Fruit fly (Drosophila melanogaster): ENCODE data around the gene sl.

Gene sl

dm6 chrX:16350062-16350461 lies at the start of gene sl:
TSS of gene sl (plus strand) at chrX:16350315.
- no peak for TF ChIP-seq CG17801 (GFP tag; optimal IDR thresholded peaks at IDR 0.05; ENCODE audit: partially characterized antibody)

dm6 chrX:16303636-16304035 lies 46.5 kb upstream of the sl start, which contains the start of gene CG3679:
TSS of gene CG3679 (plus strand) at chrX:16303870.
- no peak for TF ChIP-seq CG17801 (GFP tag; optimal IDR thresholded peaks at IDR 0.05; ENCODE audit: partially characterized antibody)

- no peak for TF ChIP-seq CG17801 (GFP tag; optimal IDR thresholded peaks at IDR 0.05; ENCODE audit: partially characterized antibody)
Measured at dm6 chrX:16308310-16308918, 41.7 kb upstream of the sl start, which contains the start of gene Had1. TSS of gene Had1 (minus strand) at chrX:16308667.

DNA sequence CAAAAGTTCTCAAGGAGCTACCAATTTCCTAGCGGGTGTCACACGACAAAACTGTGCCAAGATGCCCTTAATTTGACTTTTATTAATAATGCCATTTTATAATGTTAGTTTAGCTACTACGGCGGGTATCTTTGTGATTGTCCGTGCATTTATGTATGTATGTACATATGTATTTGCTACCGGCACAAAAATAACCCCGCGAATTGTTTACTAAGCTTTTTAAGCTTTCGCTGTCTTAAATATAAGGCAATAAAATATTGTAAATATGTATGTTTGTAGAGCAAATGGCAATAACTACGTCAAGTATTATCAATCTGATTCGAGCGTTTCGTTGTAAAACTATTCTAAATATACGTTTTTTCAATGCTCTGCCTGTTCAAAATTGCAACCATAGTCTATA lies 41.2 kb upstream of the sl start:
- TF ChIP-seq CG17801 (GFP tag; optimal IDR thresholded peaks at IDR 0.05; ENCODE audit: partially characterized antibody): peak; percentile 25

dm6 chrX:16309764-16310163 lies 40.4 kb upstream of the sl start:
- peak; percentile 30 for TF ChIP-seq CG17801 (GFP tag; optimal IDR thresholded peaks at IDR 0.05; ENCODE audit: partially characterized antibody)

dm6 chrX:16313078-16313875 lies 36.8 kb upstream of the sl start, which contains the start of the genes CG9915 and SWIP:
TSS of gene CG9915 (minus strand) at chrX:16313138.
TSS of gene SWIP (plus strand) at chrX:16313709.
- peak; percentile 64 for TF ChIP-seq CG17801 (GFP tag; optimal IDR thresholded peaks at IDR 0.05; ENCODE audit: partially characterized antibody)

DNA sequence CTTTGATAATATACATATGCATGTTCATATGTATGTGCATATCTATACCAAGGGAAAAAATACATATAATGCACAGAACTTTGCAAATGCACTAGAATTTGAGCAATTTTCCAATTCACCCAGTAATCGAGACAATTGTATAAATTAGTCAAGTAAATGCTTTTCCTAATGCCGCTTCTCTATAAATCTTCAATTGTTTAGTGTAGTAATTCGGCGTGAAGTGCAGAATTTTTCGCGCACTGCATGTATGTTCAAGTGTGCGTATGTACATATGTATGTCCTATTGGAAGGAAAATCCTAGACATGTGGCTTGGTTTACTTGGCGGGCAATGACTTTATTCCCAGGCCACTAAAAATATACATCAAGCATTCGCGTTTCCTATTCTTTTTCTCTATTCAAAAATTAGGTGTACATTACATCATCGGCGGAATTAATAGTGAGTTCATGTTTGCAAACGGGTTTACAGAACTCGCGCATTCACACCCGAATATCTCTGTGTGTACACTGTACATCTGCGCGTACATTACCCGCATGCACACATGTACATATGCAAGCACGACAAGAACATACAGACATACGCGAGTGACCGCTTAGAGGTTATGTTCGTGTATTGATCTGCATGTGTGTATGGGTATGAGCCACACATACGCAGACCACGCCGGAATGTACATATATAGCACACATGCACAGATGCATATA lies 31.1 kb upstream of the sl start:
- TF ChIP-seq CG17801 (GFP tag; optimal IDR thresholded peaks at IDR 0.05; ENCODE audit: partially characterized antibody): peak; percentile 63

dm6 chrX:16319558-16319924 lies 30.6 kb upstream of the sl start:
- TF ChIP-seq CG17801 (GFP tag; optimal IDR thresholded peaks at IDR 0.05; ENCODE audit: partially characterized antibody): no peak

- TF ChIP-seq CG17801 (GFP tag; optimal IDR thresholded peaks at IDR 0.05; ENCODE audit: partially characterized antibody): peak; percentile 31
Measured at dm6 chrX:16320197-16320921, 29.8 kb upstream of the sl start, which contains the start of gene Cyp1. TSS of gene Cyp1 (minus strand) at chrX:16320370.

dm6 chrX:16321037-16321436 lies 29.1 kb upstream of the sl start:
- TF ChIP-seq CG17801 (GFP tag; optimal IDR thresholded peaks at IDR 0.05; ENCODE audit: partially characterized antibody): no peak

DNA sequence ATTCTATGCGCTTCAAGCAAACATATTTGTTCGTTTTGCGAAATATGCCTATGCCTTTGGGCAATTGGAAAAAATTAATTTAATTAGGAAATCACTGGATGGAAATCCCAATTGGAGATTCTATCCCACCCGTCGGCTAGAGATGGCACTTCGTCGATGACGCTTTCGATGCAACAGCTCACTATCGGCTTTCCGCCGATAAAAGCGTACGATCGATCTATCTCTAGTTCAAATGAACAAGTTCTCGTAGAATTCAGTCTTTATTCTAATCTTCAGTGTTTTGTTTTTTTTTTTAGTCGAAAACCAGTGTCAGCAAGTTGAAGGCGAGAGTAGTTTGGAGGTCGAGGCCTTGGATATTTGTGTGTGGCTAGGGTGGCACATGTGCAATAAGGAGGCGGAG lies 27.1 kb upstream of the sl start, which contains the start of the genes CG9917 and CG32579:
CG9917 (minus strand) TSS at position 169 of the 400 bp plus-strand sequence.
CG32579 (plus strand) TSS at position 224 of the 400 bp plus-strand sequence.
- peak; percentile 27 for TF ChIP-seq CG17801 (GFP tag; optimal IDR thresholded peaks at IDR 0.05; ENCODE audit: partially characterized antibody)

dm6 chrX:16323536-16323935 lies 26.6 kb upstream of the sl start:
- no peak for TF ChIP-seq CG17801 (GFP tag; optimal IDR thresholded peaks at IDR 0.05; ENCODE audit: partially characterized antibody)

- TF ChIP-seq CG17801 (GFP tag; optimal IDR thresholded peaks at IDR 0.05; ENCODE audit: partially characterized antibody): no peak
Measured at dm6 chrX:16325472-16325871, 24.6 kb upstream of the sl start, which contains the start of gene CalpC. TSS of gene CalpC (plus strand) at chrX:16325763.

DNA sequence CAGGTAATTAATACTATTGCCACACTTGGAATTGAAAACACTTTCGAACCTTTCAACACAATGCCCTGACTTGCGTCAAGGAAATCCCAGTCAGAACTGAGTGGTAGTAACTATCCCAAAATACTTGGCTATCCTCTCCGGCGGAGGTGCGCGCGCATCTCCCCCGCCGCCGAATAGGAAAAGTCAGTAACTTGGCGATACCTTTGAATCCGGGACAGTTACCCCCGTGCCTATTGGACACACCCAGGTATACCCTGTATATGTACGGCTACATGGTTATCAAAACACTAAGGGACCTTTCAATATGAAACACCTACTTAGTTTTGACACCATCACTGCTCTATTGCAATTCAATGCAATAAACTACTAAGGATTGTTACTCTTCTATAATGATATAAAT lies 19.5 kb upstream of the sl start, which contains the start of gene CG9919:
CG9919 (minus strand) TSS at position 101 of the 400 bp plus-strand sequence.
- no peak for TF ChIP-seq CG17801 (GFP tag; optimal IDR thresholded peaks at IDR 0.05; ENCODE audit: partially characterized antibody)

All from ovary, adult (tissue).